Worm (Caenorhabditis elegans) whole organism, L1 larva: ENCODE measurements around the gene F48G7.7.

ENCODE experiments used
- ceh-88 ChIP-seq: fragments of 200-800 bp; sonication (Bioruptor generic); IDR thresholded peaks from 2 replicates; pipeline ENCODE4 v1.3.6; 2022; ENCODE audit warnings: missing genetic modification characterization, missing compliant biosample characterization
- elt-2 ChIP-seq: sonication (generic microtip); optimal IDR thresholded peaks from 2 replicates; lab custom pipeline; 2016; ENCODE audit warnings: missing genetic modification characterization, mild to moderate bottlenecking, inconsistent platforms, missing compliant biosample characterization, missing genetic modification reagents
- jun-1 ChIP-seq: fragments of 150-350 bp; optimal IDR thresholded peaks from 2 replicates; lab custom pipeline; 2014; ENCODE audit warnings: missing biosample characterization, missing genetic modification reagents, missing genetic modification characterization
- nhr-11 ChIP-seq: fragments of 150-350 bp; optimal IDR thresholded peaks from 2 replicates; lab custom pipeline; 2014; ENCODE audit warnings: missing biosample characterization, missing genetic modification characterization

DNA sequence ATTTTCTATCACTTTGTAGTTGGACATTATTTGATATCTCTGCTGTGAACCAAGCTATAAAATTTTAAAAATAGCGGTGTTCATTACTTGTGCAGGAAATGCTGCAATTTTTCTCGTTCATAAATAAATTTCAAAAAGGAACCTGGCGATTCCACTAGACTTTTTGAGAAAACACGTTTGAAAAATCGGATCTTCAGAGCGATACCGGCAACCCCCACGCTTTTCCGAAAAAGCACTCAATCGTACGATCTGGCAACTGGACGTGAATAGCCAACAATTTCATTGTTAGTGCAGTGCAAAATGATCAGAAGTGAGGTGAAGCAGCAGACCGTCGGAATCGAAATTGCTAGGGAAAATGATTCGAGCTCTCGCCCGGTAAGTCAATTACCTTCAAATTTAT is 44.6 kb downstream of the F48G7.7 start, which contains the start of gene nstp-7:
- TF ChIP-seq ceh-88 (GFP tag; lab: Robert Waterston, UW) (no peak), jun-1 (tag; lab: Kevin White, UChicago) (no peak), nhr-11 (tag; lab: Kevin White, UChicago) (no peak), elt-2 (tag; lab: Kevin White, UChicago) (no peak)
